Worm (Caenorhabditis elegans) whole organism, young adult: ENCODE results near the gene W03F8.4.
"Not testable (repeated sequence)": the region's sequence is repeated elsewhere in the genome, so short reads cannot be mapped to it uniquely, and the experiment has no call there.

Experiments used
- F10E7.11 ChIP-seq: sonication (generic microtip); optimal IDR thresholded peaks from 2 replicates; lab custom pipeline; 2017; ENCODE audit warnings: mild to moderate bottlenecking, missing genetic modification characterization, moderate library complexity, missing compliant biosample characterization
- T26A5.8 ChIP-seq: sonication (generic microtip); optimal IDR thresholded peaks from 2 replicates; lab custom pipeline; 2016; ENCODE audit warnings: missing genetic modification characterization, missing compliant biosample characterization
- attf-5 ChIP-seq: fragments of 200-800 bp; sonication (Bioruptor generic); optimal IDR thresholded peaks from 2 replicates; lab custom pipeline; 2018; ENCODE audit warnings: mild to moderate bottlenecking, missing genetic modification characterization, missing compliant biosample characterization
- gei-17 ChIP-seq: fragments of 200-800 bp; sonication (Bioruptor generic); optimal IDR thresholded peaks from 2 replicates; lab custom pipeline; 2018; ENCODE audit warnings: mild to moderate bottlenecking, missing genetic modification characterization, missing compliant biosample characterization
- let-526 ChIP-seq: fragments of 200-800 bp; sonication (Bioruptor generic); IDR thresholded peaks from 2 replicates; pipeline ENCODE4 v1.3.6; 2022; ENCODE audit warnings: missing genetic modification reagents, missing genetic modification characterization, missing compliant biosample characterization
- sea-2 ChIP-seq: fragments of 200-800 bp; sonication (Bioruptor generic); IDR thresholded peaks from 2 replicates; pipeline ENCODE4 v1.3.6; 2022; ENCODE audit warnings: missing genetic modification characterization, missing compliant biosample characterization

ce11 chrIV:5162941-5163340 lies 21.0 kb upstream of the W03F8.4 start, which contains the start of the genes nspd-3 and C24D10.2:
- not testable (repeated sequence) for TF ChIP-seq sea-2 (GFP tag; lab: Robert Waterston, UW); gei-17 (GFP tag; lab: Kevin White, UChicago); F10E7.11; attf-5 (GFP tag; lab: Kevin White, UChicago); T26A5.8 (tag; lab: Kevin White, UChicago); let-526 (GFP tag; lab: Robert Waterston, UW)
